Worm (Caenorhabditis elegans) whole organism, L4 larva: ENCODE data around the gene tars-1.

Experiments
- ZK546.5 ChIP-seq, 2 experiments: sonication (generic microtip); optimal IDR thresholded peaks; 2 replicates each; lab custom pipeline; 2017; ENCODE audit warnings: missing biosample characterization in 2 of 2, missing genetic modification characterization in 2 of 2
- mdt-29 ChIP-seq: fragments of 200-800 bp; sonication (Bioruptor generic); IDR thresholded peaks from 2 replicates; pipeline ENCODE4 v1.3.6; 2022; ENCODE audit warnings: missing genetic modification reagents, missing genetic modification characterization, missing compliant biosample characterization
- nhr-77 ChIP-seq: fragments of 150-350 bp; optimal IDR thresholded peaks from 2 replicates; lab custom pipeline; 2014; ENCODE audit warnings: missing biosample characterization, missing genetic modification characterization

DNA sequence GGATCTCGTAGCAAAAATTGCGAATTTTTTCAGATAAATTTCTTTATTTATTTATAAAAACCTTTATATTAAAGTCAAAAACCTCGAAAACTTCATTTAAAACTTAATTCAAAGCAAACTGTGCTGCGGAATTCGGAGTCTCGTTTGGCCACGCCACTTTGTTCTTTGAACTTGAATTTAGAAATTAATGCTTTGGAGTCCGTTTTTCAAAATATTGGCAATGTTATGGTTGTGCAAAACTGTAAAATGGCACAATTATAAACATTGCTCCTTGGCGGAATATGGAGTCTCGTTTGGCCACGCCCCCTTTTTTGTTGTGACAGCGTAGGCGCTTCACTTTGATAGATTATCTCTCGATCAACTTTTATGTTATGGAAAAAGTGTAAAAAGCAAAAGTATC lies 24.1 kb upstream of the tars-1 start:
- TF ChIP-seq mdt-29 (no peak), ZK546.5 (tag; optimal IDR thresholded peaks at IDR 0.05; lab: Kevin White, UChicago) (no peak), nhr-77 (tag; lab: Kevin White, UChicago) (no peak)
